Fruit fly (Drosophila melanogaster) whole organism, embryonic: ENCODE measurements around the gene CG11158.

Experiments
- Atf3 ChIP-seq: fragments of 200-800 bp; sonication (Bioruptor generic); optimal IDR thresholded peaks from 3 replicates; lab custom pipeline; 2016; ENCODE audit warnings: missing biosample characterization, missing genetic modification characterization
- CG10147 ChIP-seq: fragments of 200-800 bp; sonication (Bioruptor generic); optimal IDR thresholded peaks from 2 replicates; lab custom pipeline; 2019; ENCODE audit warnings: missing biosample characterization, mild to moderate bottlenecking, missing genetic modification characterization, moderate library complexity
- CG10209 ChIP-seq: fragments of 200-800 bp; sonication (Bioruptor generic); optimal IDR thresholded peaks from 3 replicates; lab custom pipeline; 2017; ENCODE audit warnings: missing biosample characterization, mild to moderate bottlenecking, missing genetic modification characterization, missing genetic modification reagents
- CG10654 ChIP-seq: fragments of 200-800 bp; sonication (Bioruptor generic); optimal IDR thresholded peaks from 2 replicates; lab custom pipeline; 2016; ENCODE audit warnings: missing biosample characterization, missing genetic modification characterization
- CG11695 ChIP-seq: fragments of 200-800 bp; sonication (Bioruptor generic); IDR thresholded peaks from 3 replicates; pipeline ENCODE4 v1.3.6; 2022; ENCODE audit warnings: missing biosample characterization, missing genetic modification characterization
- CG11696 ChIP-seq: fragments of 200-800 bp; sonication (Bioruptor generic); IDR thresholded peaks from 2 replicates; pipeline ENCODE4 v1.3.6; 2022; ENCODE audit warnings: missing biosample characterization, missing genetic modification characterization
- CG12236 ChIP-seq: fragments of 200-800 bp; sonication (Bioruptor generic); optimal IDR thresholded peaks from 2 replicates; lab custom pipeline; 2016; ENCODE audit warnings: missing biosample characterization, missing genetic modification characterization
- CG1603 ChIP-seq: fragments of 200-800 bp; sonication (Bioruptor generic); optimal IDR thresholded peaks from 2 replicates; lab custom pipeline; 2019; ENCODE audit warnings: missing biosample characterization, mild to moderate bottlenecking, missing genetic modification characterization, moderate library complexity
- CG1647 ChIP-seq: fragments of 200-800 bp; sonication (Bioruptor generic); optimal IDR thresholded peaks from 3 replicates; lab custom pipeline; 2016; ENCODE audit warnings: missing biosample characterization, missing genetic modification characterization
- CG17829 ChIP-seq: fragments of 200-800 bp; optimal IDR thresholded peaks from 2 replicates; lab custom pipeline; 2019; ENCODE audit warnings: missing biosample characterization, mild to moderate bottlenecking, missing genetic modification characterization, moderate library complexity
- CG18262 ChIP-seq: fragments of 200-800 bp; optimal IDR thresholded peaks from 3 replicates; lab custom pipeline; 2019; ENCODE audit warnings: missing biosample characterization, mild to moderate bottlenecking, missing genetic modification characterization, moderate library complexity
- CG31388 ChIP-seq: fragments of 200-800 bp; sonication (Bioruptor generic); optimal IDR thresholded peaks from 2 replicates; lab custom pipeline; 2016; ENCODE audit warnings: missing biosample characterization, missing genetic modification characterization
- CG4707 ChIP-seq: fragments of 200-800 bp; sonication (Bioruptor generic); optimal IDR thresholded peaks from 2 replicates; lab custom pipeline; 2018; ENCODE audit warnings: missing biosample characterization, mild to moderate bottlenecking, missing genetic modification characterization, moderate library complexity
- CG5180 ChIP-seq: fragments of 200-800 bp; sonication (Bioruptor generic); optimal IDR thresholded peaks from 3 replicates; lab custom pipeline; 2017; ENCODE audit warnings: missing biosample characterization, missing genetic modification characterization, mild to moderate bottlenecking, moderate library complexity, missing genetic modification reagents
- CG7372 ChIP-seq: fragments of 200-800 bp; sonication (Bioruptor generic); IDR thresholded peaks from 2 replicates; pipeline ENCODE4 v1.3.6; 2022; ENCODE audit warnings: missing biosample characterization, missing genetic modification characterization
- CG7786 ChIP-seq: fragments of 200-800 bp; sonication (Bioruptor generic); optimal IDR thresholded peaks from 2 replicates; lab custom pipeline; 2016; ENCODE audit warnings: missing biosample characterization, missing genetic modification characterization
- CG8944 ChIP-seq: fragments of 200-800 bp; sonication (Bioruptor generic); optimal IDR thresholded peaks from 3 replicates; lab custom pipeline; 2016; ENCODE audit warnings: missing biosample characterization, missing genetic modification characterization
- D ChIP-seq, 2 experiments: fragments of 200-800 bp in 1 of 2; fragments of >200 bp in 1 of 2; sonication (Bioruptor generic) in 1 of 2; optimal IDR thresholded peaks; 2 replicates in 1 of 2; 3 replicates in 1 of 2; lab custom pipeline; 2017; ENCODE audit warnings: mild to moderate bottlenecking in 1 of 2, missing biosample characterization in 1 of 2, missing genetic modification characterization in 1 of 2, missing genetic modification reagents in 1 of 2
- Eip74EF ChIP-seq, 2 experiments: fragments of 200-800 bp in 1 of 2; fragments of >200 bp in 1 of 2; sonication (Bioruptor generic) in 1 of 2; optimal IDR thresholded peaks; 2 replicates each; lab custom pipeline; 2017 to 2019; ENCODE audit warnings: missing biosample characterization in 2 of 2, missing genetic modification characterization in 2 of 2, mild to moderate bottlenecking in 1 of 2, moderate library complexity in 1 of 2
- Fer2 ChIP-seq: fragments of 200-800 bp; sonication (Bioruptor generic); optimal IDR thresholded peaks from 2 replicates; lab custom pipeline; 2018; ENCODE audit warnings: missing biosample characterization, mild to moderate bottlenecking, missing genetic modification characterization, moderate library complexity
- Meics ChIP-seq: fragments of 200-800 bp; sonication (Bioruptor generic); optimal IDR thresholded peaks from 2 replicates; lab custom pipeline; 2017; ENCODE audit warnings: missing biosample characterization, mild to moderate bottlenecking, missing genetic modification characterization
- Mrtf ChIP-seq: fragments of 200-800 bp; sonication (Bioruptor generic); IDR thresholded peaks from 3 replicates; pipeline ENCODE4 v1.3.6; 2022; ENCODE audit warnings: missing biosample characterization, missing genetic modification characterization
- Oaz ChIP-seq: fragments of 200-800 bp; sonication (Bioruptor generic); IDR thresholded peaks from 2 replicates; pipeline ENCODE4 v1.3.6; 2022; ENCODE audit warnings: missing biosample characterization, missing genetic modification characterization
- Side ChIP-seq: fragments of 200-800 bp; sonication (Bioruptor generic); optimal IDR thresholded peaks from 2 replicates; lab custom pipeline; 2016; ENCODE audit warnings: missing biosample characterization, missing genetic modification characterization
- Ssrp ChIP-seq: fragments of 200-800 bp; sonication (Bioruptor generic); optimal IDR thresholded peaks from 2 replicates; lab custom pipeline; 2018; ENCODE audit warnings: missing biosample characterization, mild to moderate bottlenecking, missing genetic modification characterization, moderate library complexity
- Taf1 ChIP-seq: fragments of 200-800 bp; sonication (Bioruptor generic); IDR thresholded peaks from 2 replicates; pipeline ENCODE4 v1.3.6; 2022; ENCODE audit warnings: missing biosample characterization, missing genetic modification characterization
- Tbp ChIP-seq: fragments of >200 bp; optimal IDR thresholded peaks from 2 replicates; lab custom pipeline; 2018; ENCODE audit warnings: missing biosample characterization, missing genetic modification characterization
- ap ChIP-seq: fragments of 200-800 bp; sonication (Bioruptor generic); IDR thresholded peaks from 2 replicates; pipeline ENCODE4 v1.3.6; 2022; ENCODE audit warnings: missing biosample characterization, missing genetic modification characterization
- ase ChIP-seq: fragments of 200-800 bp; sonication (Bioruptor generic); IDR thresholded peaks from 3 replicates; pipeline ENCODE4 v1.3.6; 2022; ENCODE audit warnings: missing biosample characterization, missing genetic modification characterization
- ato ChIP-seq: fragments of 200-800 bp; sonication (Bioruptor generic); IDR thresholded peaks from 2 replicates; pipeline ENCODE4 v1.3.6; 2022; ENCODE audit warnings: missing biosample characterization, missing genetic modification characterization; ENCODE audit not compliant: partially characterized antibody
- croc ChIP-seq: fragments of 200-800 bp; sonication (Bioruptor generic); conservative IDR thresholded peaks from 3 replicates; pipeline ENCODE4 v1.3.6; 2022; ENCODE audit warnings: missing biosample characterization, missing genetic modification characterization
- disco-r ChIP-seq: fragments of 200-800 bp; sonication (Bioruptor generic); optimal IDR thresholded peaks from 2 replicates; lab custom pipeline; 2016; ENCODE audit warnings: missing biosample characterization, missing genetic modification characterization
- ems ChIP-seq: fragments of 200-800 bp; sonication (Bioruptor generic); optimal IDR thresholded peaks from 3 replicates; lab custom pipeline; 2016; ENCODE audit warnings: missing biosample characterization, missing genetic modification characterization
- exex ChIP-seq: fragments of 200-800 bp; sonication (Bioruptor generic); optimal IDR thresholded peaks from 4 replicates; lab custom pipeline; 2018; ENCODE audit warnings: missing biosample characterization, mild to moderate bottlenecking, missing genetic modification characterization, moderate library complexity
- fu2 ChIP-seq: fragments of 200-800 bp; sonication (Bioruptor generic); optimal IDR thresholded peaks from 2 replicates; lab custom pipeline; 2016; ENCODE audit warnings: missing biosample characterization, missing genetic modification characterization
- ham ChIP-seq: fragments of 200-800 bp; sonication (Bioruptor generic); IDR thresholded peaks from 2 replicates; pipeline ENCODE4 v1.3.6; 2022; ENCODE audit warnings: missing biosample characterization, missing genetic modification characterization
- knrl ChIP-seq: fragments of 200-800 bp; sonication (Bioruptor generic); IDR thresholded peaks from 3 replicates; pipeline ENCODE4 v1.3.6; 2022; ENCODE audit warnings: missing biosample characterization, missing genetic modification characterization; ENCODE audit not compliant: partially characterized antibody
- lab ChIP-seq: fragments of 200-800 bp; sonication (Bioruptor generic); optimal IDR thresholded peaks from 3 replicates; lab custom pipeline; 2017; ENCODE audit warnings: missing biosample characterization, missing genetic modification characterization, mild to moderate bottlenecking, moderate library complexity, missing genetic modification reagents
- lilli ChIP-seq: fragments of 200-800 bp; sonication (Bioruptor generic); optimal IDR thresholded peaks from 3 replicates; lab custom pipeline; 2016; ENCODE audit warnings: missing biosample characterization, missing genetic modification characterization
- odd ChIP-seq: fragments of 200-800 bp; sonication (Bioruptor generic); optimal IDR thresholded peaks from 2 replicates; lab custom pipeline; 2017; ENCODE audit warnings: missing biosample characterization, mild to moderate bottlenecking, missing genetic modification characterization
- onecut ChIP-seq: fragments of 200-800 bp; sonication (Bioruptor generic); IDR thresholded peaks from 2 replicates; pipeline ENCODE4 v1.3.6; 2022; ENCODE audit warnings: missing biosample characterization, missing genetic modification characterization
- org-1 ChIP-seq: fragments of 200-800 bp; sonication (Bioruptor generic); optimal IDR thresholded peaks from 2 replicates; lab custom pipeline; 2017; ENCODE audit warnings: missing biosample characterization, missing genetic modification characterization
- phol ChIP-seq: fragments of 200-800 bp; sonication (Bioruptor generic); optimal IDR thresholded peaks from 3 replicates; lab custom pipeline; 2018; ENCODE audit warnings: missing biosample characterization, mild to moderate bottlenecking, missing genetic modification characterization, moderate library complexity
- prd ChIP-seq, 3 experiments: fragments of >200 bp in 2 of 3; fragments of 200-800 bp in 1 of 3; sonication (Bioruptor generic) in 1 of 3; optimal IDR thresholded peaks in 2 of 3; IDR thresholded peaks in 1 of 3; 2 replicates in 2 of 3; 3 replicates in 1 of 3; pipeline versions ENCODE4 v1.3.6 to Lab custom; 2017 to 2022; ENCODE audit warnings: missing biosample characterization in 1 of 3, missing genetic modification characterization in 1 of 3
- run ChIP-seq: fragments of 200-800 bp; sonication (Bioruptor generic); optimal IDR thresholded peaks from 3 replicates; lab custom pipeline; 2018; ENCODE audit warnings: missing biosample characterization, mild to moderate bottlenecking, missing genetic modification characterization
- schlank ChIP-seq: fragments of 200-800 bp; sonication (Bioruptor generic); optimal IDR thresholded peaks from 2 replicates; lab custom pipeline; 2018; ENCODE audit warnings: missing biosample characterization, mild to moderate bottlenecking, missing genetic modification characterization
- tna ChIP-seq: fragments of 200-800 bp; sonication (Bioruptor generic); IDR thresholded peaks from 2 replicates; pipeline ENCODE4 v1.3.6; 2022; ENCODE audit warnings: missing biosample characterization, missing genetic modification characterization; ENCODE audit not compliant: partially characterized antibody
- usp ChIP-seq: fragments of >200 bp; optimal IDR thresholded peaks from 2 replicates; lab custom pipeline; 2017; ENCODE audit warnings: missing biosample characterization, missing genetic modification characterization

Gene CG11158

DNA sequence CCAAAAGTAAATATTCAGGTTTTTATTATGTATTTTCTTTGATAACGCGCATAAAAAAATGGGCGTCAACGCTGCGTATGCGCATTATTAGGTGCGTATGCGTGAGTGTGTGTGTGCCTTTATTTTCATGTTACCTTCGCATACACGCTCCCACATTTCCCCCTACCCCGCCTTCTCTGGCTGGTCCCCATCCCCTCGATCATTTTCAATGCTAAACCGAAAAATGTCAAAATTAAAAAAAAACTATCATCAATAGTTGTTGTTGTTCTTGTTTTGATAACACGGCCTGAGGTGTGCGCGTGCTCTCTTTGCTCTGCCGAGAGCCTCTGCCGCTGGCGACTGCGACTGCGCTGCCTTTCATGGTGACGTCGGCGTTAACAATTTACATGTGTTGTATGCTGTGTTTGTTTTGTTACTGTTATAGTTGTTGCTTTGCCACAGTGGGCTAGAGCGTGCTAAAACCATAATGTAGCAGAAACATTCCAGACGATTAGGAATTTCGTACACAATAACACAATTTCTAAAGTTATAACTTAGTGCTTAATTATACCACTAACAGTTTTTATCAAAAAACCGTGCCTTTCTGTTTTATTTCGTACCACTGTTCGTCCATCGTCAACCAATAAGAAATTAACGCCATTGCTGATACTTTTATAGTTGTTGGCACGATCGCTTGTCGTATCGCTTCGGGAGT, 42.6 kb upstream of the CG11158 start (continued):
- TF ChIP-seq Tbp (GFP tag; lab: Kevin White, UChicago) (no peak), fu2 (GFP tag; lab: Kevin White, UChicago) (peak; percentile 97), ham (peak; percentile 95), Mrtf (GFP tag; lab: Robert Waterston, UW) (peak; percentile 99), ems (GFP tag; lab: Kevin White, UChicago) (peak; percentile 99), Meics (GFP tag; lab: Kevin White, UChicago) (peak; percentile 99), CG11695 (GFP tag; lab: Robert Waterston, UW) (peak; percentile 99), exex (tag; lab: Kevin White, UChicago) (peak; percentile 96), CG18262 (peak; percentile 99), usp (GFP tag; lab: Kevin White, UChicago) (no peak), knrl (peak; percentile 71), CG8944 (GFP tag; lab: Kevin White, UChicago) (peak; percentile 98), Eip74EF (GFP tag; optimal IDR thresholded peaks at IDR 0.05; lab: Kevin White, UChicago) (peak in 1 of 2 experiments; percentile 98), run (tag; lab: Kevin White, UChicago) (peak; percentile 99), CG7786 (GFP tag; lab: Kevin White, UChicago) (peak; percentile 99), ase (GFP tag; lab: Robert Waterston, UW) (peak; percentile 99), ap (GFP tag; lab: Robert Waterston, UW) (peak; percentile 98), CG11696 (GFP tag; lab: Robert Waterston, UW) (peak; percentile 96), Fer2 (tag; lab: Kevin White, UChicago) (peak; percentile 95), onecut (GFP tag; lab: Robert Waterston, UW) (peak; percentile 98), lab (peak; percentile 99), schlank (tag; lab: Kevin White, UChicago) (peak; percentile 96), D (optimal IDR thresholded peaks at IDR 0.05; lab: Kevin White, UChicago) (no peak), D (GFP tag; optimal IDR thresholded peaks at IDR 0.05; lab: Kevin White, UChicago) (peak; percentile 99), org-1 (GFP tag; lab: Kevin White, UChicago) (peak; percentile 99), lilli (GFP tag; lab: Kevin White, UChicago) (peak; percentile 99), Side (GFP tag; lab: Kevin White, UChicago) (peak; percentile 99), CG17829 (tag; lab: Kevin White, UChicago) (peak; percentile 99), Oaz (GFP tag; lab: Robert Waterston, UW) (peak; percentile 99), ato (peak; percentile 60; the same call in 1 of the 2 replicates), CG5180 (GFP tag; lab: Kevin White, UChicago) (peak; percentile 93), CG1603 (tag; lab: Kevin White, UChicago) (peak; percentile 99), Taf1 (GFP tag; lab: Robert Waterston, UW) (peak; percentile 98), disco-r (GFP tag; lab: Kevin White, UChicago) (peak; percentile 98), prd (optimal IDR thresholded peaks at IDR 0.05; lab: Kevin White, UChicago) (no peak), prd (GFP tag; IDR thresholded peaks at IDR 0.05; lab: Robert Waterston, UW) (peak; percentile 99), CG31388 (peak; percentile 97), odd (GFP tag; lab: Kevin White, UChicago) (peak; percentile 99), CG10654 (GFP tag; lab: Kevin White, UChicago) (peak; percentile 99), CG10147 (GFP tag; lab: Kevin White, UChicago) (peak; percentile 96), CG10209 (GFP tag; lab: Kevin White, UChicago) (peak; percentile 99), Atf3 (GFP tag; lab: Kevin White, UChicago) (peak; percentile 98), Ssrp (tag; lab: Kevin White, UChicago) (peak; percentile 98), CG7372 (GFP tag; lab: Robert Waterston, UW) (peak; percentile 99), CG12236 (GFP tag; lab: Kevin White, UChicago) (peak; percentile 99), tna (GFP tag; lab: Robert Waterston, UW) (peak; percentile 81), phol (tag; lab: Kevin White, UChicago) (peak; percentile 98), CG4707 (GFP tag; lab: Kevin White, UChicago) (peak; percentile 98), croc (GFP tag; lab: Robert Waterston, UW) (peak; percentile 97), CG1647 (peak; percentile 98)
